Fruit fly (Drosophila melanogaster): ENCODE data around the gene CG16890.
A peak's percentile ranks its signal among the peaks of the same experiment; 100 is the strongest.

The CG16890 gene

DNA sequence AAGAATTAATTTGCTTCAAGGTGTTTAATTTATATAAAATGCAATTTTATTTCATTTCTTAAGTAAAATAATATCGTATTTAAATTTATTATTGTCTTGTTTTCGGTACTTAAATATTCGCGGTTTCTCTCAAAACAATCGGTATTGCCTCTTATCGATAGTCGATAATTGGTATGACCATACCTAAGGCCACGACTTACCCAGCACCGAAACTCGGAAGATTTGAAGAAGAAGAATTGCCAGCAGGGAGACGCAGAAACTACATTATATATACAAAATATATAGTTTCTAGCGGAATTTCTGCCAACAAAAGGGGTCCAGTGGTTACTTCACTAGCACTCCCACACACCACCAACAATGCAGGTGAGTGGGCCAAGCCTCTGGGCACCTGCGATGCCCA, 13.3 kb downstream of the CG16890 start (continued):
- TF ChIP-seq Ets97D (GFP tag; optimal IDR thresholded peaks at IDR 0.05) = peak; percentile 10
- TF ChIP-seq lbe (GFP tag; optimal IDR thresholded peaks at IDR 0.05) = no peak
- TF ChIP-seq Hr39 (optimal IDR thresholded peaks at IDR 0.05) = no peak
- no peak for TF ChIP-seq sens-2 (GFP tag; IDR thresholded peaks at IDR 0.05)
- peak; percentile 74 for TF ChIP-seq amos (GFP tag; IDR thresholded peaks at IDR 0.05; ENCODE audit: partially characterized antibody)
- TF ChIP-seq Drgx (GFP tag; IDR thresholded peaks at IDR 0.05) = no peak
- TF ChIP-seq Hr78 (GFP tag; optimal IDR thresholded peaks at IDR 0.05) = no peak
- no peak for TF ChIP-seq Taf1 (GFP tag; IDR thresholded peaks at IDR 0.05)
- TF ChIP-seq CG12769 (tag; optimal IDR thresholded peaks at IDR 0.05) = no peak
- no peak for TF ChIP-seq CG14014 (GFP tag; IDR thresholded peaks at IDR 0.05)
- no peak for TF ChIP-seq CG10366 (GFP tag; IDR thresholded peaks at IDR 0.05)
- TF ChIP-seq vnd (GFP tag; IDR thresholded peaks at IDR 0.05; ENCODE audit: partially characterized antibody) = peak; percentile 40; the same call in 2 of the 3 replicates
- TF ChIP-seq CG9817 (tag; optimal IDR thresholded peaks at IDR 0.05) = no peak
- TF ChIP-seq pzg (GFP tag; optimal IDR thresholded peaks at IDR 0.05) = peak; percentile 69
- no peak for TF ChIP-seq CG31388 (GFP tag; optimal IDR thresholded peaks at IDR 0.05)
- TF ChIP-seq CG11085 (GFP tag; IDR thresholded peaks at IDR 0.05) = no peak
- peak; percentile 62 for TF ChIP-seq HLH4C (GFP tag; IDR thresholded peaks at IDR 0.05; ENCODE audit: partially characterized antibody)
- TF ChIP-seq Awh (GFP tag; IDR thresholded peaks at IDR 0.05) = no peak
- TF ChIP-seq vfl (GFP tag; optimal IDR thresholded peaks at IDR 0.05) = no peak
- no peak for TF ChIP-seq odd (GFP tag; optimal IDR thresholded peaks at IDR 0.05)
- peak; percentile 41; the same call in 1 of the 2 replicates for TF ChIP-seq CG2129 (GFP tag; IDR thresholded peaks at IDR 0.05; ENCODE audit: partially characterized antibody)
- peak; percentile 73 for TF ChIP-seq gfzf (GFP tag; optimal IDR thresholded peaks at IDR 0.05)
- no peak for TF ChIP-seq ken (GFP tag; IDR thresholded peaks at IDR 0.05)
- no peak for TF ChIP-seq CG12219 (GFP tag; optimal IDR thresholded peaks at IDR 0.05)
- no peak for TF ChIP-seq Rfx (GFP tag; IDR thresholded peaks at IDR 0.05)
- TF ChIP-seq Sry-δ (GFP tag; optimal IDR thresholded peaks at IDR 0.05) = peak; percentile 63
- TF ChIP-seq Rx (GFP tag; IDR thresholded peaks at IDR 0.05) = no peak
- no peak for TF ChIP-seq NFAT (GFP tag; IDR thresholded peaks at IDR 0.05)
- no peak for TF ChIP-seq CG15479 (GFP tag; optimal IDR thresholded peaks at IDR 0.05)
- peak; percentile 97 for TF ChIP-seq CG17385 (GFP tag; optimal IDR thresholded peaks at IDR 0.05)
- TF ChIP-seq CG4617 (GFP tag; optimal IDR thresholded peaks at IDR 0.05; ENCODE audit: borderline replicate concordance) = peak; percentile 80
- TF ChIP-seq Antp (GFP tag; optimal IDR thresholded peaks at IDR 0.05) = no peak
- TF ChIP-seq bab2 (GFP tag; optimal IDR thresholded peaks at IDR 0.05) = no peak
- peak; percentile 51; the same call in 2 of the 3 replicates for TF ChIP-seq CG14860 (GFP tag; IDR thresholded peaks at IDR 0.05; ENCODE audit: partially characterized antibody)
- TF ChIP-seq CG16813 (GFP tag; IDR thresholded peaks at IDR 0.05; ENCODE audit: partially characterized antibody) = peak; percentile 55; the same call in 2 of the 3 replicates
- TF ChIP-seq CG2116 (GFP tag; optimal IDR thresholded peaks at IDR 0.05) = peak; percentile 76
- TF ChIP-seq B-H2 (GFP tag; optimal IDR thresholded peaks at IDR 0.05) = no peak
- no peak for TF ChIP-seq az2 (GFP tag; optimal IDR thresholded peaks at IDR 0.05)
- peak; percentile 65 for TF ChIP-seq Bgb (GFP tag; IDR thresholded peaks at IDR 0.05; ENCODE audit: partially characterized antibody)
- TF ChIP-seq CG1233 (GFP tag; optimal IDR thresholded peaks at IDR 0.05) = no peak
- TF ChIP-seq ttk (GFP tag; IDR thresholded peaks at IDR 0.05) = no peak
- TF ChIP-seq HmgD (GFP tag; optimal IDR thresholded peaks at IDR 0.05) = no peak
- TF ChIP-seq nerfin-2 (GFP tag; IDR thresholded peaks at IDR 0.05; ENCODE audit: partially characterized antibody) = peak; percentile 67
- TF ChIP-seq hkb (optimal IDR thresholded peaks at IDR 0.05) = no peak
- TF ChIP-seq hkb (GFP tag; IDR thresholded peaks at IDR 0.05) = no peak
- peak; percentile 38 for TF ChIP-seq HmgZ (tag; optimal IDR thresholded peaks at IDR 0.05)
- TF ChIP-seq Med (GFP tag) = no peak
- no peak for TF ChIP-seq B-H1 (GFP tag; IDR thresholded peaks at IDR 0.05)
- peak; percentile 70 for TF ChIP-seq sna (GFP tag; IDR thresholded peaks at IDR 0.05; ENCODE audit: partially characterized antibody)
- TF ChIP-seq MTF-1 (GFP tag; optimal IDR thresholded peaks at IDR 0.05; ENCODE audit: borderline replicate concordance) = no peak
- no peak for TF ChIP-seq Mes4 (GFP tag; optimal IDR thresholded peaks at IDR 0.05)
